Worm (Caenorhabditis elegans) whole organism, midembryonic: ENCODE results near the gene H20J04.4.

Experiments
- T22C8.4 ChIP-seq: fragments of 200-800 bp; sonication (Bioruptor generic); IDR thresholded peaks from 2 replicates; pipeline ENCODE4 v1.3.6; 2022; ENCODE audit warnings: missing genetic modification characterization, missing compliant biosample characterization
- cog-1 ChIP-seq: sonication (generic microtip); optimal IDR thresholded peaks from 2 replicates; lab custom pipeline; 2016; ENCODE audit warnings: missing genetic modification characterization, missing compliant biosample characterization
- flt-1 ChIP-seq: fragments of 200-800 bp; sonication (Bioruptor generic); IDR thresholded peaks from 2 replicates; pipeline ENCODE4 v1.3.6; 2022; ENCODE audit warnings: missing genetic modification characterization, missing compliant biosample characterization
- klf-2 ChIP-seq: fragments of 200-800 bp; sonication (Bioruptor generic); conservative IDR thresholded peaks from 2 replicates; pipeline ENCODE4 v1.3.6; 2022; ENCODE audit warnings: missing genetic modification reagents, missing genetic modification characterization, missing compliant biosample characterization
- med-1 ChIP-seq: sonication (generic microtip); optimal IDR thresholded peaks from 2 replicates; lab custom pipeline; 2017; ENCODE audit warnings: missing genetic modification characterization, mild to moderate bottlenecking, missing compliant biosample characterization, antibody characterized with exemption, missing genetic modification reagents; ENCODE audit not compliant: insufficient read depth
- ref-1 ChIP-seq: fragments of 200-800 bp; sonication (Bioruptor generic); conservative IDR thresholded peaks from 2 replicates; pipeline ENCODE4 v1.3.6; 2022; ENCODE audit warnings: missing genetic modification reagents, missing genetic modification characterization, missing compliant biosample characterization
- tab-1 ChIP-seq: fragments of 200-800 bp; sonication (Bioruptor generic); IDR thresholded peaks from 2 replicates; pipeline ENCODE4 v1.3.6; 2022; ENCODE audit warnings: missing genetic modification characterization, missing compliant biosample characterization
- ztf-23 ChIP-seq: fragments of 200-800 bp; sonication (Bioruptor generic); IDR thresholded peaks from 2 replicates; pipeline ENCODE4 v1.3.6; 2022; ENCODE audit warnings: missing genetic modification reagents, missing genetic modification characterization, missing compliant biosample characterization
- ztf-29 ChIP-seq: fragments of 200-800 bp; sonication (Bioruptor generic); IDR thresholded peaks from 2 replicates; pipeline ENCODE4 v1.3.6; 2022; ENCODE audit warnings: missing genetic modification reagents, missing genetic modification characterization, missing compliant biosample characterization

H20J04.4 gene

DNA sequence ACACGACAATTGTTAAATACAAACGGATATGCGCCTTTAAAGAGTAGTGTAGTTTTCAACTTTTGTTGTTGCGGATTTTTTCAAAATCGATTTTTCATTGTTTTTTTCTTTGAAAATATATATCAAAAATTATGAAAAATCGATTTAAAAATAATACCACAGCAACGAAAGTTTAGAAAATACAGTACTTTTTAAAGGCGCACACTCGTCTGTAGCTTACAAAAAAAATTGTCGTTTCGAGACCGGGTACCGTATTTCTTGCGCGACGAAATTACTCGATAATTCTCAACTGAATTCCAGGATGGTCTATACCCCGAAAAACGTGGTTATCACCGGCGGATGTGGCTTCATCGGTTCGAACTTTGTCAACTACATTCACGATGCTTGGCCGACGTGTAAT lies 34.0 kb upstream of the H20J04.4 start, which contains the start of gene rml-4:
Gene rml-4 (plus strand): TSS at position 301 of the 400 bp plus-strand sequence.
- TF ChIP-seq ref-1 (no peak), ztf-29 (GFP tag; lab: Robert Waterston, UW) (no peak), flt-1 (no peak)

DNA sequence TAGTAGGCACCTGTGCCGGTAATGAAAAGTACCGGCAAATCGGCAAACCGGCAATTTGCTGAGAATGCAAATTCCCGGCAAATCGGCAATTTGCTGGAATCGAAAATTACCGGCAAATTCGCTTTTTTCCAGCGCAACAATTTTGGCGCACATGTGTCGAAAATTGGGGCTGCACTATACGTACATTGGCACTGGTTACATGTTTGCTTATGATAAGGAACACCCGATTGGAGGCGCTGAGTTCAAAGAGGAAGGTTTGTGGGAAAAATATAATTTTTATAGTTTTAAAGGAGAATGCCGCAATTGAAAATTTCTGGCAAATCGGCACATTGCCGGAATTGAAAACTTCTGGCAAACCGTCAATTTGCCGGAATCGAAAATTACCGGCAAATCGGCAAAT lies 31.6 kb upstream of the H20J04.4 start:
- TF ChIP-seq klf-2 (GFP tag; lab: Robert Waterston, UW) (no peak), ztf-23 (GFP tag; lab: Robert Waterston, UW) (no peak), ztf-29 (GFP tag; lab: Robert Waterston, UW) (no peak), med-1 (GFP tag; lab: Kevin White, UChicago) (no peak), cog-1 (no peak), flt-1 (no peak), ref-1 (no peak), tab-1 (GFP tag; lab: Robert Waterston, UW) (no peak), T22C8.4 (GFP tag; lab: Robert Waterston, UW) (no peak)

DNA sequence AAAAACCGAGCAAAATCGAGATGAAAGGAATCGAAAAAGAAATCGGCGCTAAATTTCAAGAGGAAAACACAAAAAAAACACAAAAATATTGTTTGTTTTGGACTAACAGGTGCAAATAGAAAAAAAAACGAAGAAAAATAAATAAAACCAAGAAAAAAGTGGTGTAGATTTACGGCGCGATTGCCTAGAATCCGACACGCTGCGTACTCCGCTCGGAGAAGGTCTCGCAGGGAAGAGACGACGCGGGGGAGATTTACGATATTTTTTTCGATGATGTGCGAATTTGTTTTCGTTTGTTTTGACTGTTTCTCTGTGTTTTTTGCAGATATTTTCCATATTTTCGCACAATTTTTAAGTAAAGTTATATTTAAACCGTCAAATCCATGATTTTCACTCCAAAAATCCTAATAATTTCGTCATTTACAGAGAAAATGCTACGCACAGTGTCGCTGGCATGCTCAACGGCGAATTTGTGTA lies 29.6 kb upstream of the H20J04.4 start, which contains the start of gene sco-1:
Gene sco-1 (plus strand): TSS at position 427 of the 477 bp plus-strand sequence.
- TF ChIP-seq ztf-29 (GFP tag; lab: Robert Waterston, UW) (no peak), med-1 (GFP tag; lab: Kevin White, UChicago) (no peak), T22C8.4 (GFP tag; lab: Robert Waterston, UW) (0 out of 2 replicates have a peak, but pooled peaks have one; percentile 48), ref-1 (no peak), tab-1 (GFP tag; lab: Robert Waterston, UW) (no peak), cog-1 (peak; percentile 25), flt-1 (peak; percentile 83), ztf-23 (GFP tag; lab: Robert Waterston, UW) (peak; percentile 77), klf-2 (GFP tag; lab: Robert Waterston, UW) (no peak)

DNA sequence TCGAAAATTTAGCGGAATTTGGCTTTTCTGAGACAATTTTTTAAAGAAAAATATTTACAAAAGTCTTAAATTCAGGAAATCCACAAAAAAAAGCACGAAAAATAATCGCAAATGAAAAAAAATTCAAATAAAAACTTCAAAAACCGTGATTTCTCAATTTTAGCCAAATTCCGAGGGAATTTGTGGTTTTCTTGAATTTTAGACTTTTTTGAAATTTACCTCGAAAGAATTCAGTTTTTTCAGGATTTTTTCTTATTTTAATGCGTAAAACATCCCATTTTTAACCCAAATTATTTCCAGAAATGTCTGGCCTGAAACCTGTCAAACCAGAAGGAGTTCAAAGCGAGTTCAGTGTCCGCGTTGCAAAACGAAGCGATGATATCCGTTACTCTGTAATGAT lies 27.5 kb upstream of the H20J04.4 start, which contains the start of gene gtf-2F1:
Gene gtf-2F1 (plus strand): TSS at position 301 of the 400 bp plus-strand sequence.
- no peak for TF ChIP-seq ref-1

DNA sequence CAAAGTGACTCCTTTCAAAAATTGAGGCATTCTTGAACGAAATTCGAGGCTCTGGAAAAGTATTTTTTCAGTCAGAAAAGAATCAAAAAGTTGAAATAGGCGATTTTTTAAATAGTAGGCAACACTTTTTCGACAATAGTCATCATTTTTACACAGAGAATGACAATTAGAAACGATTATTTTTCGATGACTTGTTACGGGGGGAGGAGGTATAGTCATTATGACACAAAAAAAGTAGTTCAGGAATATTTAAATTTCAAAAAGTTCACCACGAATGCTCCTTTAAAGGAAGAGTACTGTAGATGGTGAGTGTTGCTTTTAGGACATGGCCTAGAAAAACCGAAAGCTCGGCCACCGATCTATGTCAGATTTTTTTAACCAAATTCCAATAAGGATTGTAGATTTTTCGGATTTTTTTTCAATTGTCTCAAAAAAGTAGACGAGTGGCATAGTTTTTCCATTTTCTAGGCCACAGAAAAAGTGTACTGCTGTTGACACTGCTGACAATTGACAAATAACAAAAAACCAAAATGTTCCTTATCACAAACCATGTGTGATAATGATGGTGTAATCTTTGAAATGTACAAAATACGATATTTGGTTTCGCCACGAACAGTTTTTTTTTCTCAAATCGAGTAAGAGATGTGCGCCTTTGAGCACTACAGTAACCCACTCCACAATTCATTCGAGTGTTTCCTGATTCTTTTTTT lies 21.7 kb upstream of the H20J04.4 start, which contains the start of gene Y52E8A.3:
Gene Y52E8A.3 (minus strand): TSS at position 51 of the 710 bp plus-strand sequence.
- TF ChIP-seq med-1 (GFP tag; lab: Kevin White, UChicago), result no peak
- no peak for TF ChIP-seq ztf-23 (GFP tag; lab: Robert Waterston, UW)
- TF ChIP-seq ztf-29 (GFP tag; lab: Robert Waterston, UW), result no peak
- no peak for TF ChIP-seq flt-1

DNA sequence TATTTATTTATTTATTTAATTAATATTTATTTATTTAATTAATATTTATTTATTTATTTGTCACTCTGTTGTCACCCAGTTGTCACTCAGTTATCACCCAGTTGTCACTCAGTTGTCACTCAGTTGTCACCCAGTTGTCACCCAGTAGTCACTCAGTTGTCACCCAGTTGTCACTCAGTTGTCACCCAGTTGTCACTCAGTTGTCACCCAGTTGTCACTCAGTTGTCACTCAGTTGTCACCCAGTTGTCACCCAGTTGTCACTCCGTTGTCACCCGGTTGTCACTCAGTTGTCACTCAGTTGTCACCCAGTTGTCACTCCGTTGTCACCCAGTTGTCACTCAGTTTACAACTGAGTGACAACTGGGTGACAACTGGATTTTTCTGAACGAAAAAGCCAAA lies 19.7 kb upstream of the H20J04.4 start:
- 0 out of 2 replicates have a peak, but pooled peaks have one; percentile 11 for TF ChIP-seq ztf-23 (GFP tag; lab: Robert Waterston, UW)

DNA sequence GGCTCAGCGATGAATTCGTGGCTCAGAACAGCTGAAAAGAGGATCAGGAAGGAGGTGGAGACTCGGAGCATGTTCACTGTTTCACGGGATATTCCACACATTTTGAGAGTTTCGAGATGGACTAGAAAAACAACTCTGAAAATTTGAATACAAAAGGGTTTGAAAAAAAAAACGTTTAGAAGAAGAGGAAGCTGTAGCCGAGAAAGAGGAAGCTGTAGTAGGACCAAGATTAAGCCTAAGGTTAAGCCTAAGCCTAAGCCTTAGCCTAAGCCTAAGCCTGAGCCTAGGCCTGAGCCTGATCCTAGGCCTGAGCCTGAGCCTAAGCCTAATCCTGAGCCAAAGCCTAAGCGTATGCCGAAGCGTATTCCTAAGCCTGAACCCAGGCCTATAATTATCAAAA lies 16.7 kb upstream of the H20J04.4 start, which contains the start of gene plep-1:
Gene plep-1 (minus strand): TSS at position 101 of the 400 bp plus-strand sequence.
- no peak for TF ChIP-seq T22C8.4 (GFP tag; lab: Robert Waterston, UW)

DNA sequence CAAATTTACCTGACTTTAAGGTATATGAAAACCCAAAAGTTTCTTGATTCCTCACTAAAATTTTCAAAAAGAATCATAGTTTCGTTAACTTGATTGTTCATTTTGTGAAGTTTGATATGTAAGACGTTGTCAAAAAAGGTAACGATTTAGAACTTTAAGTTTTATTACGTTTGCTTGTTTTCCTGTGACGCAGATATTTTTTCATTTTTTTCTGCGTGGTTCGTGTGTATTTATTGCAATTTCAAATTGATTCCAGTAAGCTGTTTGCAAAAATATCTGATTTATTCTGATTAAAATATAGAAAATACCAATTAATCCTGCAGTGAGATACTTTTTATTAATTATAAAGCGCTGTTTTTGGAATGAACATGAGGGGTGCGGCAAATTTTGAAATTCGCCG lies 12.8 kb upstream of the H20J04.4 start, which contains the start of gene srw-40:
Gene srw-40 (minus strand): TSS at position 101 of the 400 bp plus-strand sequence.
- no peak for TF ChIP-seq flt-1
- TF ChIP-seq ref-1, result no peak

DNA sequence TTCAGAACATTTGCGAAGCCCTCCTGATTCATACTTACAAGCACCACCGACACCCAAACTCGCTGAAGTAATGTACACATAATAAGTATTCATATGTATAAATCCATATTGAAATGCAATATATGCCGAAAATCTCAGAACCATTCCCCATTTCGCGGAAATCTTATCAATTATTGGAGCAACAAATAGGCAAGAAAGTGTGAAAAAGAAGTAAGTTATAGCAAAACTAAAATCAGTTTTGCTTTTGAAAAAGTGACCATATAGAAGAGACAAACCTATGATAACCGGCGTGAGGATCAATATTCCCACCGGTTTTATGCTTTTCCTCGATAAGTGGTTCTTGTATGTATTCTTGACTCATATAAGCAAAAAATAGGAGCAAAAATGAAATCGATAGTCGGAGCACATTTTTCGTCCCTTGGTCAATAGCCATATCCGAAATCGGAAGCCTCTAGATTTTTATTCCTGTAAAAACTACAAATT lies 9.2 kb upstream of the H20J04.4 start, which contains the start of gene Y52E8A.6:
Gene Y52E8A.6 (minus strand): TSS at position 433 of the 483 bp plus-strand sequence.
- TF ChIP-seq ztf-29 (GFP tag; lab: Robert Waterston, UW), result no peak
- no peak for TF ChIP-seq ztf-23 (GFP tag; lab: Robert Waterston, UW)
- no peak for TF ChIP-seq ref-1
- TF ChIP-seq flt-1, result no peak
- no peak for TF ChIP-seq T22C8.4 (GFP tag; lab: Robert Waterston, UW)
- TF ChIP-seq cog-1, result no peak
- no peak for TF ChIP-seq klf-2 (GFP tag; lab: Robert Waterston, UW)
- no peak for TF ChIP-seq med-1 (GFP tag; lab: Kevin White, UChicago)

DNA sequence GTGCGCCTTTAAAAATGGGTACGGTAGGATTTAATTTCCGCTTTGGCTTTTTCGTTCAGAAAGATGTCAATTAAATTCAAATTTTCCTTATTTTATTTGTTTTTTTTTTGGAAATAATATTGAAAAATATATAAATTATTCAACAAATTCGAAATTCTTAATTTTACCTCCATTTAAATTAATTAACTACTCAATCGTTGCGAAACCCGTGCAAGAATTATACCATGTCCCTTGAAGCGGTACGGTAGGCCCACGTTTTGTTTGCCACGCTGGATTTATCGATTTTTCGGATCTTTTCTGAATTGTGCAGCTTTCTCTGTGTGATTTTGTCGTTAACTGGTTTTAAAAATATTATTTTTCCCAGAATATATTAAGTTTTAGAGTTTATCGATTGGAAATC lies 8.4 kb upstream of the H20J04.4 start, which contains the start of gene Y52E8A.2:
Gene Y52E8A.2 (plus strand): TSS at position 382 of the 400 bp plus-strand sequence.
- TF ChIP-seq cog-1 (no peak), ztf-23 (GFP tag; lab: Robert Waterston, UW) (no peak), klf-2 (GFP tag; lab: Robert Waterston, UW) (no peak), flt-1 (no peak), T22C8.4 (GFP tag; lab: Robert Waterston, UW) (no peak), ref-1 (no peak), ztf-29 (GFP tag; lab: Robert Waterston, UW) (no peak), med-1 (GFP tag; lab: Kevin White, UChicago) (no peak), tab-1 (GFP tag; lab: Robert Waterston, UW) (no peak)

DNA sequence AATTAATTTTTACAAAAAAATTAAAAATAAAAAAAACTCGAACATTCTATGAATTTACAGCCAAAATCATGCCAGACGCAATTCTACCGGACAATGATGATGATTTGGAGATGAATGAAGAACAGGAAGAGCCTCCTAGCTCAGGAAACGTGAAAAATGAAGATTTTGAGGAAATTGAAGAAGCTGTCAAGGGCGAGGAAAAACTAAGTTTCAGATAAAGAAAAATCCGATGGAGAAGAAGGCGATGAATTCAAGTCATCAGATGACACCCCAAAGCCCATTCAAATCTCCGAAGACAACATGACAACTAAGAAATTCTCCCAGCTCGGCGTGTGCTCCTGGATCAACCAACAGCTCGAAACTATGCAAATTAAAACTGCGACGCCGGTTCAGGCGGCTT lies 7.0 kb upstream of the H20J04.4 start, which contains the start of gene Y52E8A.1:
Gene Y52E8A.1 (plus strand): TSS at position 301 of the 400 bp plus-strand sequence.
- no peak for TF ChIP-seq ztf-29 (GFP tag; lab: Robert Waterston, UW)
- no peak for TF ChIP-seq med-1 (GFP tag; lab: Kevin White, UChicago)
- no peak for TF ChIP-seq ztf-23 (GFP tag; lab: Robert Waterston, UW)
- no peak for TF ChIP-seq ref-1
- TF ChIP-seq tab-1 (GFP tag; lab: Robert Waterston, UW), result no peak
- no peak for TF ChIP-seq cog-1
- no peak for TF ChIP-seq T22C8.4 (GFP tag; lab: Robert Waterston, UW)
- TF ChIP-seq klf-2 (GFP tag; lab: Robert Waterston, UW), result no peak
- TF ChIP-seq flt-1, result no peak
